Fruit fly (Drosophila melanogaster): ENCODE measurements around the gene VhaSFD.

- TF ChIP-seq h (optimal IDR thresholded peaks at IDR 0.05) = no peak
- no peak for TF ChIP-seq insv (optimal IDR thresholded peaks at IDR 0.05)
- no peak for TF ChIP-seq psq (optimal IDR thresholded peaks at IDR 0.05)
- no peak for TF ChIP-seq Myc (optimal IDR thresholded peaks at IDR 0.05)
- no peak for TF ChIP-seq Sin3A (optimal IDR thresholded peaks at IDR 0.05)
- TF ChIP-seq ttk (optimal IDR thresholded peaks at IDR 0.05) = no peak
Observed at dm6 chr2L:16711891-16712290, 15.7 kb downstream of the VhaSFD start.

Measured in Kc167 (cell line).